Worm (Caenorhabditis elegans) whole organism, mixed stage, embryonic: Measurements from ENCODE around the gene bbs-4.
A peak's percentile ranks its signal among the peaks of the same experiment; 100 is the strongest.

ENCODE experiments used
- M03D4.4 ChIP-seq: sonication (generic microtip); optimal IDR thresholded peaks from 2 replicates; lab custom pipeline; 2017; ENCODE audit warnings: mild to moderate bottlenecking, missing genetic modification characterization, missing compliant biosample characterization
- bed-3 ChIP-seq: fragments of 200-800 bp; sonication (Bioruptor generic); optimal IDR thresholded peaks from 3 replicates; lab custom pipeline; 2018; ENCODE audit warnings: mild to moderate bottlenecking, missing genetic modification characterization, moderate library complexity, missing compliant biosample characterization
- blmp-1 ChIP-seq: fragments of 150-350 bp; optimal IDR thresholded peaks from 2 replicates; lab custom pipeline; 2014; ENCODE audit warnings: missing biosample characterization, missing genetic modification characterization
- ceh-39 ChIP-seq: fragments of 150-350 bp; optimal IDR thresholded peaks from 2 replicates; lab custom pipeline; 2014; ENCODE audit warnings: missing biosample characterization, missing genetic modification characterization
- ceh-43 ChIP-seq: fragments of 200-800 bp; sonication (Bioruptor generic); optimal IDR thresholded peaks from 2 replicates; lab custom pipeline; 2018; ENCODE audit warnings: mild to moderate bottlenecking, missing genetic modification characterization, moderate library complexity, missing compliant biosample characterization
- ceh-83 ChIP-seq: fragments of 200-800 bp; sonication (Bioruptor generic); optimal IDR thresholded peaks from 2 replicates; lab custom pipeline; 2018; ENCODE audit warnings: mild to moderate bottlenecking, missing genetic modification characterization, missing compliant biosample characterization
- ces-1 ChIP-seq: fragments of 150-350 bp; optimal IDR thresholded peaks from 2 replicates; lab custom pipeline; 2014; ENCODE audit warnings: missing biosample characterization, missing genetic modification reagents, missing genetic modification characterization
- cnd-1 ChIP-seq: fragments of 200-800 bp; sonication (Bioruptor generic); optimal IDR thresholded peaks from 2 replicates; lab custom pipeline; 2018; ENCODE audit warnings: mild to moderate bottlenecking, missing genetic modification characterization, missing compliant biosample characterization
- drap-1 ChIP-seq: fragments of 200-800 bp; sonication (Bioruptor generic); optimal IDR thresholded peaks from 3 replicates; lab custom pipeline; 2018; ENCODE audit warnings: mild to moderate bottlenecking, missing genetic modification characterization, missing compliant biosample characterization
- elt-1 ChIP-seq: sonication (generic microtip); optimal IDR thresholded peaks from 2 replicates; lab custom pipeline; 2017; ENCODE audit warnings: missing genetic modification characterization, mild to moderate bottlenecking, missing compliant biosample characterization, antibody characterized with exemption, moderate library complexity, borderline replicate concordance; ENCODE audit not compliant: insufficient read depth
- elt-3 ChIP-seq: fragments of 150-350 bp; optimal IDR thresholded peaks from 2 replicates; lab custom pipeline; 2014; ENCODE audit warnings: missing biosample characterization, missing genetic modification characterization
- flh-1 ChIP-seq: fragments of 200-800 bp; sonication (Bioruptor generic); optimal IDR thresholded peaks from 2 replicates; lab custom pipeline; 2018; ENCODE audit warnings: mild to moderate bottlenecking, missing genetic modification characterization, moderate library complexity, missing compliant biosample characterization
- ham-2 ChIP-seq: fragments of 200-800 bp; sonication (Bioruptor generic); optimal IDR thresholded peaks from 2 replicates; lab custom pipeline; 2018; ENCODE audit warnings: mild to moderate bottlenecking, missing genetic modification characterization, missing compliant biosample characterization
- hlh-1 ChIP-seq: fragments of 150-350 bp; optimal IDR thresholded peaks from 2 replicates; lab custom pipeline; 2014; ENCODE audit warnings: missing biosample characterization, missing genetic modification reagents, missing genetic modification characterization
- lin-13 ChIP-seq: fragments of 150-350 bp; optimal IDR thresholded peaks from 2 replicates; lab custom pipeline; 2014; ENCODE audit warnings: missing biosample characterization, missing genetic modification characterization
- lin-32 ChIP-seq: fragments of 200-800 bp; sonication (Bioruptor generic); optimal IDR thresholded peaks from 2 replicates; lab custom pipeline; 2018; ENCODE audit warnings: mild to moderate bottlenecking, missing genetic modification characterization, missing compliant biosample characterization
- lsy-2 ChIP-seq: fragments of 150-350 bp; optimal IDR thresholded peaks from 2 replicates; lab custom pipeline; 2014; ENCODE audit warnings: missing biosample characterization, missing genetic modification characterization
- mab-5 ChIP-seq: fragments of 150-350 bp; optimal IDR thresholded peaks from 2 replicates; lab custom pipeline; 2014; ENCODE audit warnings: missing biosample characterization, missing genetic modification characterization
- mep-1 ChIP-seq: fragments of 150-350 bp; optimal IDR thresholded peaks from 2 replicates; lab custom pipeline; 2017; ENCODE audit warnings: missing biosample characterization, missing genetic modification reagents, missing genetic modification characterization, inconsistent platforms
- mls-2 ChIP-seq: sonication (generic microtip); optimal IDR thresholded peaks from 2 replicates; lab custom pipeline; 2016; ENCODE audit warnings: mild to moderate bottlenecking, missing genetic modification characterization, moderate library complexity, missing compliant biosample characterization
- nhr-12 ChIP-seq: fragments of 150-350 bp; optimal IDR thresholded peaks from 2 replicates; lab custom pipeline; 2014; ENCODE audit warnings: missing biosample characterization, missing genetic modification characterization
- nhr-2 ChIP-seq: fragments of 150-350 bp; optimal IDR thresholded peaks from 2 replicates; lab custom pipeline; 2014; ENCODE audit warnings: missing biosample characterization, missing genetic modification characterization
- nhr-237 ChIP-seq: fragments of 150-350 bp; optimal IDR thresholded peaks from 2 replicates; lab custom pipeline; 2014; ENCODE audit warnings: missing biosample characterization, missing genetic modification characterization
- nhr-28 ChIP-seq: fragments of 150-350 bp; optimal IDR thresholded peaks from 2 replicates; lab custom pipeline; 2014; ENCODE audit warnings: missing biosample characterization, missing genetic modification characterization
- nhr-76 ChIP-seq: sonication (generic microtip); optimal IDR thresholded peaks from 2 replicates; lab custom pipeline; 2017; ENCODE audit warnings: missing biosample characterization, missing genetic modification characterization
- pha-4 ChIP-seq: fragments of 150-350 bp; optimal IDR thresholded peaks from 2 replicates; lab custom pipeline; 2018; ENCODE audit warnings: missing biosample characterization, missing genetic modification reagents, missing genetic modification characterization
- sem-2 ChIP-seq: fragments of 200-800 bp; sonication (Bioruptor generic); optimal IDR thresholded peaks from 2 replicates; lab custom pipeline; 2018; ENCODE audit warnings: mild to moderate bottlenecking, missing genetic modification characterization, missing compliant biosample characterization
- snpc-4 ChIP-seq: fragments of 150-350 bp; optimal IDR thresholded peaks from 2 replicates; lab custom pipeline; 2014; ENCODE audit warnings: missing biosample characterization, missing genetic modification characterization
- sptf-1 ChIP-seq: sonication (generic microtip); optimal IDR thresholded peaks from 2 replicates; lab custom pipeline; 2017; ENCODE audit warnings: mild to moderate bottlenecking, missing genetic modification characterization, moderate library complexity, missing compliant biosample characterization
- tbx-8 ChIP-seq: fragments of 200-800 bp; sonication (Bioruptor generic); optimal IDR thresholded peaks from 2 replicates; lab custom pipeline; 2018; ENCODE audit warnings: mild to moderate bottlenecking, missing genetic modification characterization, moderate library complexity, missing compliant biosample characterization
- unc-120 ChIP-seq: sonication (generic microtip); optimal IDR thresholded peaks from 2 replicates; lab custom pipeline; 2017; ENCODE audit warnings: missing genetic modification characterization, missing compliant biosample characterization; ENCODE audit not compliant: poor library complexity, severe bottlenecking
- unc-39 ChIP-seq: fragments of 150-350 bp; optimal IDR thresholded peaks from 2 replicates; lab custom pipeline; 2014; ENCODE audit warnings: missing biosample characterization, missing genetic modification characterization
- unc-62 ChIP-seq: fragments of 150-350 bp; optimal IDR thresholded peaks from 2 replicates; lab custom pipeline; 2014; ENCODE audit warnings: missing biosample characterization, missing genetic modification reagents, missing genetic modification characterization
- zip-8 ChIP-seq: fragments of 150-350 bp; optimal IDR thresholded peaks from 2 replicates; lab custom pipeline; 2014; ENCODE audit warnings: missing biosample characterization, missing genetic modification characterization
- ztf-11 ChIP-seq: fragments of 150-350 bp; optimal IDR thresholded peaks from 2 replicates; lab custom pipeline; 2014; ENCODE audit warnings: missing biosample characterization, missing genetic modification characterization

The bbs-4 gene

DNA sequence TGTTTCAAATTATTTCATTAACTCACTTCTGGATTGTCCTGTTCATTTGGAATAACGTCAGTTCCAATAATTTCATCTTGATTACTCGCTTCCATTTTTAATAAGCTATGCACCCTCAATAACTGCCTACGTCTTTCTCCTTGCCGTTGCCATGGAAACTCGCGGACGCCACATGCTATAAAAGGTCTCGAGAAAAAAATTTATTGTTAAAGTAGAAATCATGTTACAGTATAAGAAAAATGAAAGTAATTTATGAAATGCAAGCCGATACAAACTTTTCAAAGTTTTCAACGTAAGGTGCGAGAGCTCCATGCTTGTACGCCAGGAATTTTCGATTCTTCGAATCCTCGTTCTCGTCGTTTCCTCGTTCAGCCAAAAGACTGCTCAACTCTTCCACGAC lies at the start of gene bbs-4:
TSS of gene bbs-4 (minus strand) at position 101 of the 400 bp plus-strand sequence.
- no peak for TF ChIP-seq sem-2 (GFP tag; lab: Kevin White, UChicago)
- TF ChIP-seq ces-1 (GFP tag; lab: Kevin White, UChicago), result no peak
- TF ChIP-seq drap-1 (GFP tag; lab: Kevin White, UChicago), result no peak
- no peak for TF ChIP-seq nhr-12 (tag; lab: Kevin White, UChicago)
- no peak for TF ChIP-seq nhr-2 (tag; lab: Kevin White, UChicago)
- TF ChIP-seq pha-4 (tag; lab: Kevin White, UChicago), result no peak
- no peak for TF ChIP-seq mls-2 (tag; lab: Kevin White, UChicago)
- no peak for TF ChIP-seq mep-1 (tag; lab: Kevin White, UChicago)
- TF ChIP-seq sptf-1 (tag; lab: Kevin White, UChicago), result no peak
- TF ChIP-seq zip-8, result no peak
- no peak for TF ChIP-seq bed-3
- no peak for TF ChIP-seq ceh-39 (tag; lab: Kevin White, UChicago)
- TF ChIP-seq ham-2 (GFP tag; lab: Kevin White, UChicago), result no peak
- no peak for TF ChIP-seq hlh-1 (tag; lab: Kevin White, UChicago)
- TF ChIP-seq M03D4.4 (tag; lab: Kevin White, UChicago), result no peak
- TF ChIP-seq unc-120 (tag; lab: Kevin White, UChicago), result no peak
- no peak for TF ChIP-seq elt-3 (tag; lab: Kevin White, UChicago)
- no peak for TF ChIP-seq nhr-76
- no peak for TF ChIP-seq ceh-83 (GFP tag; lab: Kevin White, UChicago)
- no peak for TF ChIP-seq unc-62 (GFP tag; lab: Kevin White, UChicago)

DNA sequence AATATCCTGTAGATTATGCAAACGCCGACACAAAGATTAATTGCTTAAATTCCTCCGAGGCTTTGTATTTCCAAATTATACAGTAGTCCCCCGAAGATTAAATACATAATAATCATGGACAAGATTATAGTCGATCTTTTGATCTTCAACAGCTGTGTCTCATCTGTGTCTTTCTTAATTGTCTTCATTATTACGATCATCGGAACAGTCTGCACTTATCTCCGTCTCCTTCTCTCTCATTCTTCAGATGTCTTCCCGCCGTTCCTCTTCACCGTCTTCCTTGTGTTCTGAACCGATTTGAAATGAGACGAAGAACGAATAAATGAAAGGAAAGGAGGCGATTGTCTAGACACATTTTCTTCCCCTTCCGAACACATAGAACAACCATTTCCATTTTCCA lies 49.1 kb upstream of the bbs-4 start:
- TF ChIP-seq lin-32 (peak; percentile 58), mep-1 (tag; lab: Kevin White, UChicago) (no peak), lsy-2 (tag; lab: Kevin White, UChicago) (no peak), elt-3 (tag; lab: Kevin White, UChicago) (no peak), sem-2 (GFP tag; lab: Kevin White, UChicago) (no peak), cnd-1 (tag; lab: Kevin White, UChicago) (peak; percentile 8), ces-1 (GFP tag; lab: Kevin White, UChicago) (peak; percentile 18), ceh-83 (GFP tag; lab: Kevin White, UChicago) (no peak), snpc-4 (tag; lab: Kevin White, UChicago) (no peak), nhr-12 (tag; lab: Kevin White, UChicago) (no peak), ceh-43 (peak; percentile 26), pha-4 (tag; lab: Kevin White, UChicago) (no peak), flh-1 (GFP tag; lab: Kevin White, UChicago) (no peak), mab-5 (tag; lab: Kevin White, UChicago) (no peak), nhr-237 (tag; lab: Kevin White, UChicago) (no peak), bed-3 (no peak), hlh-1 (tag; lab: Kevin White, UChicago) (peak; percentile 40), tbx-8 (GFP tag; lab: Kevin White, UChicago) (no peak), blmp-1 (tag; lab: Kevin White, UChicago) (no peak), ceh-39 (tag; lab: Kevin White, UChicago) (no peak), nhr-76 (no peak), elt-1 (tag; lab: Kevin White, UChicago) (peak; percentile 54), lin-13 (no peak), M03D4.4 (tag; lab: Kevin White, UChicago) (no peak), zip-8 (no peak), nhr-28 (tag; lab: Kevin White, UChicago) (no peak), sptf-1 (tag; lab: Kevin White, UChicago) (no peak), unc-62 (GFP tag; lab: Kevin White, UChicago) (no peak), ztf-11 (tag; lab: Kevin White, UChicago) (no peak), unc-120 (tag; lab: Kevin White, UChicago) (no peak), nhr-2 (tag; lab: Kevin White, UChicago) (no peak), mls-2 (tag; lab: Kevin White, UChicago) (no peak), unc-39 (no peak), ham-2 (GFP tag; lab: Kevin White, UChicago) (no peak), drap-1 (GFP tag; lab: Kevin White, UChicago) (no peak)

DNA sequence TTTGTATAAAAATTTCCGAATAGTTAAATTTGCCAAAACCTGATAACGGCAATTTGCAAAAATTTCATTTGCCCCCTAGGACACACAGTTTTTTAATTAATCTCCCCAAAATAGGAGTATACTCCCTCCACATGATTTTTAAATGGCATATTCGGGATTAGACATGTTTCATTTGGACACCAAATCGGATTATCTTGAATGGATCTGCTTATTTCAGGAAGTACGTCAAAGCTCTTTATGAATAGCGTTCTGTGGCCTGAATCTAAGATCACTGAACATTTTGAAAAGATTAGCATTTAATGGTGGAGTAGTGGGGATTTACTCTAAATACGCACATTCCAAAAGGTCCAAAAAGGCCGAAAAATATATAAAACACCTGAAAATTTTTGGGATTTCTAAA lies 46.6 kb upstream of the bbs-4 start:
- no peak for TF ChIP-seq ceh-39 (tag; lab: Kevin White, UChicago)
- TF ChIP-seq lin-32, result no peak
- TF ChIP-seq nhr-2 (tag; lab: Kevin White, UChicago), result no peak
- no peak for TF ChIP-seq lin-13
- no peak for TF ChIP-seq nhr-237 (tag; lab: Kevin White, UChicago)
- no peak for TF ChIP-seq flh-1 (GFP tag; lab: Kevin White, UChicago)
- TF ChIP-seq blmp-1 (tag; lab: Kevin White, UChicago), result no peak
